Fruit fly (Drosophila melanogaster) Kc167 (cell line): ENCODE measurements around the gene CG13252.

Source experiments
- Myc ChIP-seq: fragments of >200 bp; optimal IDR thresholded peaks from 2 replicates; lab custom pipeline; 2017; ENCODE audit warnings: missing external identifiers
- Sin3A ChIP-seq: fragments of >200 bp; optimal IDR thresholded peaks from 2 replicates; lab custom pipeline; 2018; ENCODE audit warnings: missing external identifiers
- h ChIP-seq: fragments of >200 bp; optimal IDR thresholded peaks from 3 replicates; lab custom pipeline; 2018; ENCODE audit warnings: missing external identifiers
- insv ChIP-seq: fragments of >200 bp; optimal IDR thresholded peaks from 3 replicates; lab custom pipeline; 2018; ENCODE audit warnings: missing external identifiers
- psq ChIP-seq: fragments of >200 bp; optimal IDR thresholded peaks from 2 replicates; lab custom pipeline; 2017; ENCODE audit warnings: missing external identifiers
- ttk ChIP-seq: sonication (Bioruptor generic); optimal IDR thresholded peaks from 2 replicates; lab custom pipeline; 2017; ENCODE audit warnings: missing external identifiers

DNA sequence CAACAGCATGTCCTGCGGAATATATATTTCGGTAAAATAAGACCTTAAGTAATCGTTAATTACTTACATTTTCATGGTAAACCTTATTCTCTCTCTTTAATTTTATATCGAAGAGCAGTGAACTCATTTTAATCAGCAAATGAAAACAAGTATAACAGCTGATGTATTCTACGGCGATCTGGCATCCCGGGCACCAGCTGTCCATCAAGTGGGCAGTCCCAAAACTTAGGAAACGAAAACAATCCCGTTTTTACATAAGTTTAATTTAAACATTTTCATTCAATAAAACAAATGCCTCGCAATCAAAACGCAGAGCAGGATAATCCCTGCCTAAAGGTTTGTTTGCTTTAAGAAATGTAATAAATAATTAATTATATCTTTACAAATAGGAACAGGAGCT lies 39.0 kb downstream of the CG13252 start, which contains the start of the genes CG4074 and CG4186:
- TF ChIP-seq Myc = no peak
- TF ChIP-seq ttk (lab: Kevin White, UChicago) = no peak
- no peak for TF ChIP-seq psq
- no peak for TF ChIP-seq insv (lab: Kevin White, UChicago)
- TF ChIP-seq Sin3A (lab: Kevin White, UChicago) = no peak
- TF ChIP-seq h = no peak
